Worm (Caenorhabditis elegans): ENCODE data around the gene droe-8.

ce11 chrV:8753395-8753794, 27.1 kb downstream of the droe-8 start, which contains the start of gene B0507.5:
- TF ChIP-seq fkh-10 (GFP tag; optimal IDR thresholded peaks at IDR 0.05) (no peak), nhr-11 (tag; optimal IDR thresholded peaks at IDR 0.05) (no peak), hlh-17 (GFP tag; optimal IDR thresholded peaks at IDR 0.05; ENCODE audit: borderline replicate concordance) (no peak)

Data from whole organism, L1 larva.